Fruit fly (Drosophila melanogaster): ENCODE data around the gene CG7546.

- TF ChIP-seq Sin3A (optimal IDR thresholded peaks at IDR 0.05) (no peak), h (optimal IDR thresholded peaks at IDR 0.05) (no peak), insv (optimal IDR thresholded peaks at IDR 0.05) (no peak)
These were observed 39.5 kb upstream of the CG7546 start, which contains the start of gene CG8541 for dm6 chr3L:7471259-7471658.
